Worm (Caenorhabditis elegans): ENCODE data around the gene F55B12.2.

- TF ChIP-seq madf-2 (tag; optimal IDR thresholded peaks at IDR 0.05) (no peak), pha-4 (tag; optimal IDR thresholded peaks at IDR 0.05) (no peak), unc-42 (tag; optimal IDR thresholded peaks at IDR 0.05) (no peak), fkh-10 (GFP tag; optimal IDR thresholded peaks at IDR 0.05) (no peak), nhr-11 (tag; optimal IDR thresholded peaks at IDR 0.05) (no peak), ceh-31 (tag; optimal IDR thresholded peaks at IDR 0.05) (no peak), Y22D7AL.16 (tag; optimal IDR thresholded peaks at IDR 0.05) (no peak), elt-4 (tag; optimal IDR thresholded peaks at IDR 0.05) (no peak), nfya-1 (tag; optimal IDR thresholded peaks at IDR 0.05) (no peak), sox-4 (tag; optimal IDR thresholded peaks at IDR 0.05) (no peak), lim-6 (tag; optimal IDR thresholded peaks at IDR 0.05) (no peak), ama-1 (optimal IDR thresholded peaks at IDR 0.05) (no peak)
Observed at ce11 chrV:13837173-13837572, 20.4 kb upstream of the F55B12.2 start, which contains the start of gene srx-128.
